Worm (Caenorhabditis elegans) whole organism, L4/young adult: Measurements from ENCODE around the gene F44D12.6.

Experiments used
- dao-5 ChIP-seq: sonication (generic microtip); optimal IDR thresholded peaks from 2 replicates; lab custom pipeline; 2016; ENCODE audit warnings: missing genotype, missing genetic modification characterization, moderate library complexity, missing compliant biosample characterization
- him-1 ChIP-seq: sonication (generic microtip); optimal IDR thresholded peaks from 2 replicates; lab custom pipeline; 2016; ENCODE audit warnings: missing genotype, missing genetic modification reagents, missing genetic modification characterization, missing compliant biosample characterization

- TF ChIP-seq him-1 (no peak), dao-5 (tag; lab: Kevin White, UChicago) (no peak)
These were observed 27.6 kb downstream of the F44D12.6 start for ce11 chrIV:10060795-10061194.
